Fruit fly (Drosophila melanogaster) S2 (cell line): Measurements from ENCODE around the gene CG31251.

Experiments used
- CG8478 ChIP-seq: fragments of >200 bp; optimal IDR thresholded peaks from 2 replicates; lab custom pipeline; 2018
- CTCF ChIP-seq, 2 experiments: fragments of >200 bp; optimal IDR thresholded peaks; 2 replicates each; lab custom pipeline; 2018

- TF ChIP-seq CG8478 (lab: Kevin White, UChicago) (no peak), CTCF (optimal IDR thresholded peaks at IDR 0.05; lab: Kevin White, UChicago) (no peak)
These were observed 17.5 kb upstream of the CG31251 start for dm6 chr3R:17701971-17702845.
